Worm (Caenorhabditis elegans) whole organism, young adult: Measurements from ENCODE around the gene F56D6.18.

ENCODE experiments used
- B0035.1 ChIP-seq: sonication (generic microtip); optimal IDR thresholded peaks from 2 replicates; lab custom pipeline; 2016; ENCODE audit warnings: missing genetic modification characterization, mild to moderate bottlenecking, missing compliant biosample characterization, missing genotype, missing genetic modification reagents
- B0336.3 ChIP-seq: fragments of 200-800 bp; sonication (Bioruptor generic); IDR thresholded peaks from 2 replicates; pipeline ENCODE4 v1.3.6; 2022; ENCODE audit warnings: missing genetic modification characterization, missing compliant biosample characterization
- F10E7.11 ChIP-seq: sonication (generic microtip); optimal IDR thresholded peaks from 2 replicates; lab custom pipeline; 2017; ENCODE audit warnings: mild to moderate bottlenecking, missing genetic modification characterization, moderate library complexity, missing compliant biosample characterization
- F37B4.10 ChIP-seq: fragments of 200-800 bp; sonication (Bioruptor generic); IDR thresholded peaks from 2 replicates; pipeline ENCODE4 v1.3.6; 2022; ENCODE audit warnings: missing genetic modification characterization, missing compliant biosample characterization
- F39B2.1 ChIP-seq: fragments of 200-800 bp; sonication (Bioruptor generic); IDR thresholded peaks from 2 replicates; pipeline ENCODE4 v1.3.6; 2022; ENCODE audit warnings: missing genetic modification reagents, missing genetic modification characterization, missing compliant biosample characterization
- F57C9.4 ChIP-seq: sonication (generic microtip); optimal IDR thresholded peaks from 2 replicates; lab custom pipeline; 2017; ENCODE audit warnings: mild to moderate bottlenecking, missing genetic modification characterization, missing compliant biosample characterization
- Y53G8AR.9 ChIP-seq: fragments of 200-800 bp; sonication (Bioruptor generic); conservative IDR thresholded peaks from 2 replicates; pipeline ENCODE4 v1.3.6; 2022; ENCODE audit warnings: missing genetic modification reagents, missing genetic modification characterization, missing compliant biosample characterization
- Y56A3A.18 ChIP-seq: fragments of 200-800 bp; sonication (Bioruptor generic); IDR thresholded peaks from 2 replicates; pipeline ENCODE4 v1.3.6; 2022; ENCODE audit warnings: missing genetic modification reagents, missing genetic modification characterization, missing compliant biosample characterization
- atf-7 ChIP-seq: sonication (generic microtip); optimal IDR thresholded peaks from 2 replicates; lab custom pipeline; 2017; ENCODE audit warnings: mild to moderate bottlenecking, missing genetic modification characterization, missing compliant biosample characterization
- athp-1 ChIP-seq: sonication (generic microtip); optimal IDR thresholded peaks from 2 replicates; lab custom pipeline; 2017; ENCODE audit warnings: mild to moderate bottlenecking, missing genetic modification characterization, missing compliant biosample characterization
- attf-3 ChIP-seq: fragments of 200-800 bp; sonication (Bioruptor generic); conservative IDR thresholded peaks from 2 replicates; pipeline ENCODE4 v1.3.6; 2022; ENCODE audit warnings: missing genetic modification reagents, missing genetic modification characterization, missing compliant biosample characterization
- attf-5 ChIP-seq: fragments of 200-800 bp; sonication (Bioruptor generic); optimal IDR thresholded peaks from 2 replicates; lab custom pipeline; 2018; ENCODE audit warnings: mild to moderate bottlenecking, missing genetic modification characterization, missing compliant biosample characterization
- ccch-3 ChIP-seq: fragments of 200-800 bp; sonication (Bioruptor generic); optimal IDR thresholded peaks from 2 replicates; lab custom pipeline; 2018; ENCODE audit warnings: mild to moderate bottlenecking, missing genetic modification characterization, missing compliant biosample characterization
- egl-18 ChIP-seq: fragments of 200-800 bp; sonication (Bioruptor generic); IDR thresholded peaks from 2 replicates; pipeline ENCODE4 v1.3.6; 2022; ENCODE audit warnings: missing genetic modification reagents, missing genetic modification characterization, missing compliant biosample characterization
- ets-4 ChIP-seq: fragments of 200-800 bp; sonication (Bioruptor generic); optimal IDR thresholded peaks from 2 replicates; lab custom pipeline; 2018; ENCODE audit warnings: mild to moderate bottlenecking, missing genetic modification characterization, missing compliant biosample characterization
- hmg-20 ChIP-seq: fragments of 200-800 bp; sonication (Bioruptor generic); IDR thresholded peaks from 2 replicates; pipeline ENCODE4 v1.3.6; 2022; ENCODE audit warnings: missing genetic modification reagents, missing genetic modification characterization, missing compliant biosample characterization
- let-526 ChIP-seq: fragments of 200-800 bp; sonication (Bioruptor generic); IDR thresholded peaks from 2 replicates; pipeline ENCODE4 v1.3.6; 2022; ENCODE audit warnings: missing genetic modification reagents, missing genetic modification characterization, missing compliant biosample characterization
- let-607 ChIP-seq, 2 experiments: fragments of 200-800 bp in 1 of 2; sonication (Bioruptor generic) in 1 of 2; sonication (generic microtip) in 1 of 2; optimal IDR thresholded peaks; 2 replicates each; lab custom pipeline; 2016 to 2018; ENCODE audit warnings: mild to moderate bottlenecking in 2 of 2, missing compliant biosample characterization in 2 of 2, missing genetic modification characterization in 2 of 2, moderate library complexity in 2 of 2, missing genotype in 1 of 2
- lin-40 ChIP-seq: sonication (generic microtip); optimal IDR thresholded peaks from 2 replicates; lab custom pipeline; 2016; ENCODE audit warnings: missing genetic modification characterization, mild to moderate bottlenecking, missing compliant biosample characterization, missing genotype, missing genetic modification reagents
- madf-6 ChIP-seq: fragments of 200-800 bp; sonication (Bioruptor generic); IDR thresholded peaks from 2 replicates; pipeline ENCODE4 v1.3.6; 2022; ENCODE audit warnings: missing genetic modification reagents, missing genetic modification characterization, missing compliant biosample characterization
- mel-28 ChIP-seq: sonication (generic microtip); optimal IDR thresholded peaks from 2 replicates; lab custom pipeline; 2016; ENCODE audit warnings: borderline replicate concordance, mild to moderate bottlenecking, missing genetic modification characterization, missing compliant biosample characterization
- nfya-1 ChIP-seq: sonication (generic microtip); optimal IDR thresholded peaks from 2 replicates; lab custom pipeline; 2017; ENCODE audit warnings: antibody characterized with exemption, missing compliant biosample characterization, missing genetic modification characterization, borderline replicate concordance; ENCODE audit not compliant: insufficient read depth
- nhr-120 ChIP-seq: fragments of 200-800 bp; sonication (Bioruptor generic); IDR thresholded peaks from 2 replicates; pipeline ENCODE4 v1.3.6; 2022; ENCODE audit warnings: missing genetic modification characterization, missing compliant biosample characterization
- nhr-179 ChIP-seq: sonication (generic microtip); optimal IDR thresholded peaks from 2 replicates; lab custom pipeline; 2016; ENCODE audit warnings: mild to moderate bottlenecking, missing genetic modification characterization, missing compliant biosample characterization
- nhr-80 ChIP-seq: sonication (generic microtip); optimal IDR thresholded peaks from 2 replicates; lab custom pipeline; 2016; ENCODE audit warnings: missing genetic modification characterization, missing compliant biosample characterization
- pbrm-1 ChIP-seq: fragments of 200-800 bp; sonication (Bioruptor generic); IDR thresholded peaks from 2 replicates; pipeline ENCODE4 v1.3.6; 2022; ENCODE audit warnings: missing genetic modification reagents, missing genetic modification characterization, missing compliant biosample characterization
- rcor-1 ChIP-seq: fragments of 200-800 bp; sonication (Bioruptor generic); IDR thresholded peaks from 2 replicates; pipeline ENCODE4 v1.3.6; 2022; ENCODE audit warnings: missing genetic modification reagents, missing genetic modification characterization, missing compliant biosample characterization
- rpc-1 ChIP-seq, 2 experiments: fragments of 150-350 bp in 1 of 2; sonication (generic microtip) in 1 of 2; optimal IDR thresholded peaks; 2 replicates each; lab custom pipeline; 2014 to 2018; ENCODE audit warnings: missing biosample characterization in 1 of 2, missing genetic modification characterization in 1 of 2, missing genetic modification reagents in 1 of 2, missing genotype in 1 of 2
- sdz-38 ChIP-seq: sonication (generic microtip); optimal IDR thresholded peaks from 2 replicates; lab custom pipeline; 2016; ENCODE audit warnings: missing genotype, missing genetic modification characterization, missing compliant biosample characterization
- sptf-2 ChIP-seq: fragments of 200-800 bp; sonication (Bioruptor generic); optimal IDR thresholded peaks from 2 replicates; lab custom pipeline; 2018; ENCODE audit warnings: mild to moderate bottlenecking, missing genetic modification characterization, missing compliant biosample characterization
- tbp1 ChIP-seq: fragments of 200-800 bp; sonication (Bioruptor generic); optimal IDR thresholded peaks from 2 replicates; lab custom pipeline; 2018; ENCODE audit warnings: mild to moderate bottlenecking, missing genetic modification characterization, missing compliant biosample characterization
- tbx-9 ChIP-seq: sonication (generic microtip); optimal IDR thresholded peaks from 2 replicates; lab custom pipeline; 2016; ENCODE audit warnings: borderline replicate concordance, missing genetic modification characterization, inconsistent platforms, missing compliant biosample characterization
- tlf-1 ChIP-seq: fragments of 200-800 bp; sonication (Bioruptor generic); optimal IDR thresholded peaks from 2 replicates; lab custom pipeline; 2018; ENCODE audit warnings: mild to moderate bottlenecking, missing genetic modification characterization, missing compliant biosample characterization
- unc-130 ChIP-seq: sonication (generic microtip); optimal IDR thresholded peaks from 2 replicates; lab custom pipeline; 2016; ENCODE audit warnings: missing genetic modification reagents, missing genetic modification characterization, missing compliant biosample characterization
- unc-62 ChIP-seq: fragments of 150-350 bp; optimal IDR thresholded peaks from 2 replicates; lab custom pipeline; 2014; ENCODE audit warnings: missing biosample characterization, missing genetic modification reagents, missing genetic modification characterization
- zim-3 ChIP-seq: sonication (generic microtip); optimal IDR thresholded peaks from 2 replicates; lab custom pipeline; 2017; ENCODE audit warnings: mild to moderate bottlenecking, missing genetic modification characterization, moderate library complexity, missing compliant biosample characterization
- ztf-22 ChIP-seq: fragments of 200-800 bp; sonication (Bioruptor generic); optimal IDR thresholded peaks from 2 replicates; lab custom pipeline; 2018; ENCODE audit warnings: mild to moderate bottlenecking, missing genetic modification characterization, moderate library complexity, missing compliant biosample characterization
- ztf-28 ChIP-seq: fragments of 200-800 bp; sonication (Bioruptor generic); IDR thresholded peaks from 2 replicates; pipeline ENCODE4 v1.3.6; 2022; ENCODE audit warnings: missing genetic modification reagents, missing genetic modification characterization, missing compliant biosample characterization

F56D6.18 gene

ce11 chrIV:3899719-3900554 lies 11.8 kb downstream of the F56D6.18 start, which contains the start of gene srz-62:
srz-62 (plus strand) TSS chrIV:3900504.
- TF ChIP-seq tlf-1: peak; percentile 50
- peak; percentile 95 for TF ChIP-seq nhr-80
- TF ChIP-seq tbp1 (GFP tag; lab: Kevin White, UChicago): peak; percentile 17
- no peak for TF ChIP-seq ccch-3 (GFP tag; lab: Kevin White, UChicago)
- TF ChIP-seq sptf-2: no peak
- TF ChIP-seq ztf-22 (GFP tag; lab: Kevin White, UChicago): peak; percentile 82
- peak in 1 of 2 experiments; percentile 48 for TF ChIP-seq let-607 (tag; optimal IDR thresholded peaks at IDR 0.05; lab: Kevin White, UChicago)
- TF ChIP-seq zim-3: no peak
- TF ChIP-seq Y53G8AR.9 (GFP tag; lab: Robert Waterston, UW): no peak
- peak; percentile 82 for TF ChIP-seq atf-7 (tag; lab: Kevin White, UChicago)
- TF ChIP-seq Y56A3A.18 (GFP tag; lab: Robert Waterston, UW): peak; percentile 44; the same call in 1 of the 2 replicates
- TF ChIP-seq ets-4 (GFP tag; lab: Kevin White, UChicago): peak; percentile 89
- peak; percentile 88 for TF ChIP-seq unc-62 (GFP tag; lab: Kevin White, UChicago)

ce11 chrIV:3894770-3895169 lies 17.0 kb downstream of the F56D6.18 start, which contains the start of gene dct-8:
dct-8 (plus strand) TSS chrIV:3895070.
- TF ChIP-seq ztf-28 (no peak), tbx-9 (tag; lab: Kevin White, UChicago) (no peak), let-526 (GFP tag; lab: Robert Waterston, UW) (no peak), egl-18 (GFP tag; lab: Robert Waterston, UW) (no peak), F10E7.11 (tag; lab: Kevin White, UChicago) (no peak), pbrm-1 (no peak), attf-3 (GFP tag; lab: Robert Waterston, UW) (no peak), sdz-38 (no peak), F37B4.10 (GFP tag; lab: Robert Waterston, UW) (no peak), rpc-1 (optimal IDR thresholded peaks at IDR 0.05; lab: Kevin White, UChicago) (no peak), rpc-1 (tag; optimal IDR thresholded peaks at IDR 0.05; lab: Kevin White, UChicago) (no peak), hmg-20 (GFP tag; lab: Robert Waterston, UW) (no peak), nhr-120 (GFP tag; lab: Robert Waterston, UW) (no peak), F57C9.4 (tag; lab: Kevin White, UChicago) (no peak), B0035.1 (tag; lab: Kevin White, UChicago) (no peak), attf-5 (GFP tag; lab: Kevin White, UChicago) (no peak), athp-1 (tag; lab: Kevin White, UChicago) (no peak), unc-130 (GFP tag; lab: Kevin White, UChicago) (no peak), mel-28 (tag; lab: Kevin White, UChicago) (no peak), lin-40 (tag; lab: Kevin White, UChicago) (no peak), let-607 (tag; optimal IDR thresholded peaks at IDR 0.05; lab: Kevin White, UChicago) (no peak)
- TF ChIP-seq, all 124 proteins: peak for 0

ce11 chrIV:3894004-3894480 lies 17.7 kb downstream of the F56D6.18 start, which contains the start of gene F56D6.8:
F56D6.8 (minus strand) TSS chrIV:3894430.
- TF ChIP-seq F39B2.1 (GFP tag; lab: Robert Waterston, UW) (no peak), attf-5 (GFP tag; lab: Kevin White, UChicago) (no peak), madf-6 (GFP tag; lab: Robert Waterston, UW) (no peak), mel-28 (tag; lab: Kevin White, UChicago) (no peak), nhr-179 (tag; lab: Kevin White, UChicago) (no peak), nfya-1 (tag; lab: Kevin White, UChicago) (no peak), B0336.3 (GFP tag; lab: Robert Waterston, UW) (no peak), rcor-1 (GFP tag; lab: Robert Waterston, UW) (no peak)
